Worm (Caenorhabditis elegans): Measurements from ENCODE around the gene B0524.6.

B0524.6 gene

ce11 chrIII:1886914-1887313 is 18.5 kb downstream of the B0524.6 start:
- TF ChIP-seq lsy-2 (tag; optimal IDR thresholded peaks at IDR 0.05) (no peak), lin-39 (tag; optimal IDR thresholded peaks at IDR 0.05) (no peak), efl-3 (GFP tag; optimal IDR thresholded peaks at IDR 0.05) (no peak), fkh-8 (tag; optimal IDR thresholded peaks at IDR 0.05) (no peak), ceh-88 (GFP tag; IDR thresholded peaks at IDR 0.05) (no peak), ama-1 (optimal IDR thresholded peaks at IDR 0.05) (no peak), nhr-237 (tag; optimal IDR thresholded peaks at IDR 0.05) (no peak)

- TF ChIP-seq aha-1 (tag; optimal IDR thresholded peaks at IDR 0.05) = no peak
- no peak for TF ChIP-seq aly-2 (tag; optimal IDR thresholded peaks at IDR 0.05)
- TF ChIP-seq F16B12.6 (tag; optimal IDR thresholded peaks at IDR 0.05) = no peak
- no peak for TF ChIP-seq pax-3 (tag; optimal IDR thresholded peaks at IDR 0.05)
- no peak for TF ChIP-seq C04F5.9 (tag; optimal IDR thresholded peaks at IDR 0.05)
- no peak for TF ChIP-seq lin-15B (tag; optimal IDR thresholded peaks at IDR 0.05)
- no peak for TF ChIP-seq ama-1 (optimal IDR thresholded peaks at IDR 0.05)
- no peak for TF ChIP-seq nhr-77 (tag; optimal IDR thresholded peaks at IDR 0.05)
- no peak for TF ChIP-seq C16A3.4 (tag; optimal IDR thresholded peaks at IDR 0.05)
- no peak for TF ChIP-seq Y116A8C.19 (tag; optimal IDR thresholded peaks at IDR 0.05; ENCODE audit: borderline replicate concordance)
- no peak for TF ChIP-seq hlh-4 (tag; optimal IDR thresholded peaks at IDR 0.05)
- no peak for TF ChIP-seq snpc-4 (tag; optimal IDR thresholded peaks at IDR 0.05)
- TF ChIP-seq ceh-8 (GFP tag; optimal IDR thresholded peaks at IDR 0.05) = no peak
- TF ChIP-seq alr-1 (tag; optimal IDR thresholded peaks at IDR 0.05; ENCODE audit: borderline replicate concordance) = no peak
- TF ChIP-seq ces-1 (GFP tag; optimal IDR thresholded peaks at IDR 0.05) = no peak
Observed at ce11 chrIII:1882678-1883077, 22.8 kb downstream of the B0524.6 start.

- no peak for TF ChIP-seq Y116A8C.19 (tag; optimal IDR thresholded peaks at IDR 0.05; ENCODE audit: borderline replicate concordance)
- no peak for TF ChIP-seq nhr-85 (tag)
- no peak for TF ChIP-seq zag-1 (tag; optimal IDR thresholded peaks at IDR 0.05)
- no peak for TF ChIP-seq tlp-1 (tag; optimal IDR thresholded peaks at IDR 0.05)
- TF ChIP-seq unc-62 (GFP tag; optimal IDR thresholded peaks at IDR 0.05) = no peak
- no peak for TF ChIP-seq aly-2 (tag; optimal IDR thresholded peaks at IDR 0.05)
- no peak for TF ChIP-seq sox-4 (tag; optimal IDR thresholded peaks at IDR 0.05)
- no peak for TF ChIP-seq ceh-63 (GFP tag; optimal IDR thresholded peaks at IDR 0.05)
- TF ChIP-seq nhr-76 (tag; optimal IDR thresholded peaks at IDR 0.05) = no peak
- no peak for TF ChIP-seq fkh-4 (tag; optimal IDR thresholded peaks at IDR 0.05; ENCODE audit: borderline replicate concordance)
- no peak for TF ChIP-seq nhr-77 (tag; optimal IDR thresholded peaks at IDR 0.05)
- no peak for TF ChIP-seq hlh-4 (tag; optimal IDR thresholded peaks at IDR 0.05)
- no peak for TF ChIP-seq nhr-28 (tag; optimal IDR thresholded peaks at IDR 0.05)
- TF ChIP-seq efl-3 (GFP tag; optimal IDR thresholded peaks at IDR 0.05) = no peak
- TF ChIP-seq grh-1 (GFP tag; IDR thresholded peaks at IDR 0.05) = no peak
- TF ChIP-seq hpl-2 (GFP tag; optimal IDR thresholded peaks at IDR 0.05) = no peak
Observed at ce11 chrIII:1880221-1880620, 25.2 kb downstream of the B0524.6 start.

- TF ChIP-seq unc-62 (GFP tag; optimal IDR thresholded peaks at IDR 0.05) (no peak), fkh-8 (tag; optimal IDR thresholded peaks at IDR 0.05) (no peak), pag-3 (tag; optimal IDR thresholded peaks at IDR 0.05; ENCODE audit: borderline replicate concordance, insufficient read depth) (no peak), unc-130 (tag; optimal IDR thresholded peaks at IDR 0.05) (no peak), fkh-4 (tag; optimal IDR thresholded peaks at IDR 0.05; ENCODE audit: borderline replicate concordance) (no peak), lsy-2 (tag; optimal IDR thresholded peaks at IDR 0.05) (no peak)
Observed at ce11 chrIII:1878918-1879317, 26.5 kb downstream of the B0524.6 start.

ce11 chrIII:1878065-1878464 is 27.4 kb downstream of the B0524.6 start, which contains the start of gene smi-1:
TSS of gene smi-1 (plus strand) at chrIII:1878365.
- TF ChIP-seq unc-130 (tag; optimal IDR thresholded peaks at IDR 0.05) (no peak), egl-27 (tag; optimal IDR thresholded peaks at IDR 0.05) (no peak), blmp-1 (tag; optimal IDR thresholded peaks at IDR 0.05) (no peak), ztf-11 (tag; optimal IDR thresholded peaks at IDR 0.05) (no peak), ama-1 (optimal IDR thresholded peaks at IDR 0.05) (no peak), nhr-12 (tag; optimal IDR thresholded peaks at IDR 0.05) (no peak), sup-37 (GFP tag; optimal IDR thresholded peaks at IDR 0.05) (no peak), C04F5.9 (tag; optimal IDR thresholded peaks at IDR 0.05) (no peak), ceh-8 (GFP tag; optimal IDR thresholded peaks at IDR 0.05) (no peak), nhr-28 (tag; optimal IDR thresholded peaks at IDR 0.05) (no peak), ceh-90 (tag; optimal IDR thresholded peaks at IDR 0.05) (no peak), unc-30 (tag; optimal IDR thresholded peaks at IDR 0.05) (no peak), rnt-1 (tag; optimal IDR thresholded peaks at IDR 0.05) (no peak), fkh-10 (GFP tag; optimal IDR thresholded peaks at IDR 0.05) (no peak), ets-5 (GFP tag; IDR thresholded peaks at IDR 0.05) (no peak), vab-15 (tag; optimal IDR thresholded peaks at IDR 0.05) (no peak), lir-3 (tag; optimal IDR thresholded peaks at IDR 0.05; ENCODE audit: poor library complexity) (no peak), pag-3 (tag; optimal IDR thresholded peaks at IDR 0.05; ENCODE audit: borderline replicate concordance, insufficient read depth) (no peak)

Data from whole organism, L1 larva.